Worm (Caenorhabditis elegans): ENCODE measurements around the gene cdh-8.

DNA sequence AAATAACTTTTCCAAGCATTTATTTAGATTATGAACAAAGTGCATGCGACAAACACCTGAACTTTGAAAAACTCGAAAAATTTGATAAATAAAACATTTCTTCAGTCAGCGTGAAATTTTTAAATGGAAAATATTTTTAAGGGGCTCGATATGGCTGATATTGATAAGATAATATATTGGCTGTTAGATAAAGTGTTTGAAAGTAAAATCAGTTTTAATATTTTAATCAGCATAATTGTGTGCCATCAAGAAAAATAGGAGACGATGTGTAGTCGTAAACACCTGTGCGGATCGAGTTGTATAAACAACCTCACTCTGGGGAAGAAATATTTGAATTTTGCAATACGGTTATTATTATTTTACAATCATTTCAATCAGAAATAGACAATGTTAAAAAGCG, 20.0 kb upstream of the cdh-8 start:
- TF ChIP-seq nhr-11 (tag; optimal IDR thresholded peaks at IDR 0.05) (no peak), elt-1 (tag; optimal IDR thresholded peaks at IDR 0.05) (no peak), unc-62 (GFP tag; optimal IDR thresholded peaks at IDR 0.05) (no peak), mdl-1 (tag; optimal IDR thresholded peaks at IDR 0.05) (no peak), nhr-23 (tag; optimal IDR thresholded peaks at IDR 0.05) (no peak), nhr-237 (tag; optimal IDR thresholded peaks at IDR 0.05) (no peak), R02D3.7 (tag; optimal IDR thresholded peaks at IDR 0.05) (no peak), pha-4 (tag; optimal IDR thresholded peaks at IDR 0.05) (no peak)
